Worm (Caenorhabditis elegans) whole organism, L3 larva: ENCODE measurements around the gene C45B2.1.

Experiments
- R02D3.7 ChIP-seq: fragments of 150-350 bp; optimal IDR thresholded peaks from 2 replicates; lab custom pipeline; 2014; ENCODE audit warnings: missing biosample characterization, missing genetic modification characterization
- ama-1 ChIP-seq: fragments of 150-350 bp; optimal IDR thresholded peaks from 2 replicates; lab custom pipeline; 2018
- ceh-16 ChIP-seq: sonication (generic microtip); optimal IDR thresholded peaks from 2 replicates; lab custom pipeline; 2017; ENCODE audit warnings: missing biosample characterization, missing genetic modification characterization
- ceh-28 ChIP-seq: fragments of 150-350 bp; optimal IDR thresholded peaks from 2 replicates; lab custom pipeline; 2014; ENCODE audit warnings: missing biosample characterization, missing genetic modification reagents, missing genetic modification characterization
- ceh-82 ChIP-seq: fragments of 150-350 bp; optimal IDR thresholded peaks from 2 replicates; lab custom pipeline; 2014; ENCODE audit warnings: missing biosample characterization, missing genetic modification characterization
- ceh-9 ChIP-seq: sonication (generic microtip); optimal IDR thresholded peaks from 2 replicates; lab custom pipeline; 2018; ENCODE audit warnings: missing biosample characterization, missing genetic modification characterization
- daf-12 ChIP-seq: fragments of 150-350 bp; optimal IDR thresholded peaks from 2 replicates; lab custom pipeline; 2014; ENCODE audit warnings: missing biosample characterization, missing genetic modification reagents, missing genetic modification characterization
- egl-27 ChIP-seq: sonication (generic microtip); optimal IDR thresholded peaks from 4 replicates; lab custom pipeline; 2017; ENCODE audit warnings: missing biosample characterization, missing genetic modification reagents, missing genetic modification characterization
- egl-5 ChIP-seq: fragments of 150-350 bp; optimal IDR thresholded peaks from 2 replicates; lab custom pipeline; 2017; ENCODE audit warnings: missing biosample characterization, missing genetic modification reagents, missing genetic modification characterization, inconsistent platforms
- elt-1 ChIP-seq: fragments of 150-350 bp; optimal IDR thresholded peaks from 2 replicates; lab custom pipeline; 2014; ENCODE audit warnings: missing biosample characterization, missing genetic modification characterization
- elt-2 ChIP-seq: sonication (generic microtip); optimal IDR thresholded peaks from 2 replicates; lab custom pipeline; 2016; ENCODE audit warnings: missing genetic modification reagents, mild to moderate bottlenecking, missing genetic modification characterization, missing compliant biosample characterization
- elt-3 ChIP-seq, 3 experiments: fragments of 150-350 bp in 1 of 3; sonication (generic microtip) in 2 of 3; optimal IDR thresholded peaks; 2 replicates in 2 of 3; 4 replicates in 1 of 3; lab custom pipeline; 2014 to 2017; ENCODE audit warnings: missing biosample characterization in 3 of 3, missing genetic modification characterization in 3 of 3
- eor-1 ChIP-seq, 2 experiments: fragments of 150-350 bp; optimal IDR thresholded peaks; 2 replicates each; lab custom pipeline; 2014 to 2018; ENCODE audit warnings: missing biosample characterization in 2 of 2, missing genetic modification characterization in 2 of 2
- fkh-10 ChIP-seq: sonication (generic microtip); optimal IDR thresholded peaks from 2 replicates; lab custom pipeline; 2017; ENCODE audit warnings: missing biosample characterization, missing genetic modification reagents, missing genetic modification characterization
- fkh-2 ChIP-seq: fragments of 150-350 bp; optimal IDR thresholded peaks from 2 replicates; lab custom pipeline; 2014; ENCODE audit warnings: missing biosample characterization, missing genetic modification reagents, missing genetic modification characterization
- fos-1 ChIP-seq: fragments of 150-350 bp; optimal IDR thresholded peaks from 2 replicates; lab custom pipeline; 2014; ENCODE audit warnings: missing biosample characterization, missing genetic modification characterization
- hmg-11 ChIP-seq: sonication (generic microtip); optimal IDR thresholded peaks from 2 replicates; lab custom pipeline; 2016; ENCODE audit warnings: missing genetic modification characterization, missing compliant biosample characterization
- jun-1 ChIP-seq: fragments of 150-350 bp; optimal IDR thresholded peaks from 2 replicates; lab custom pipeline; 2014; ENCODE audit warnings: missing biosample characterization, missing genetic modification reagents, missing genetic modification characterization
- lin-15B ChIP-seq: fragments of 150-350 bp; optimal IDR thresholded peaks from 2 replicates; lab custom pipeline; 2014; ENCODE audit warnings: missing biosample characterization, missing genetic modification characterization
- lin-39 ChIP-seq: fragments of 150-350 bp; optimal IDR thresholded peaks from 2 replicates; lab custom pipeline; 2018; ENCODE audit warnings: missing biosample characterization, missing genetic modification reagents, missing genetic modification characterization
- lsy-12 ChIP-seq: sonication (generic microtip); optimal IDR thresholded peaks from 2 replicates; lab custom pipeline; 2016; ENCODE audit warnings: mild to moderate bottlenecking, missing genetic modification characterization, missing compliant biosample characterization
- mdl-1 ChIP-seq: fragments of 150-350 bp; optimal IDR thresholded peaks from 2 replicates; lab custom pipeline; 2014; ENCODE audit warnings: missing biosample characterization, missing genetic modification characterization
- mml-1 ChIP-seq: fragments of 150-350 bp; sonication (generic microtip); optimal IDR thresholded peaks from 3 replicates; lab custom pipeline; 2014; ENCODE audit warnings: missing biosample characterization, missing genetic modification characterization
- nfya-1 ChIP-seq: sonication (generic microtip); optimal IDR thresholded peaks from 2 replicates; lab custom pipeline; 2017; ENCODE audit warnings: missing genetic modification characterization, mild to moderate bottlenecking, missing compliant biosample characterization, antibody characterized with exemption, moderate library complexity; ENCODE audit not compliant: insufficient read depth
- nhr-11 ChIP-seq: fragments of 150-350 bp; optimal IDR thresholded peaks from 2 replicates; lab custom pipeline; 2014; ENCODE audit warnings: missing biosample characterization, missing genetic modification characterization
- nhr-12 ChIP-seq: fragments of 150-350 bp; optimal IDR thresholded peaks from 2 replicates; lab custom pipeline; 2014; ENCODE audit warnings: missing biosample characterization, missing genetic modification characterization
- nhr-23 ChIP-seq: fragments of 150-350 bp; optimal IDR thresholded peaks from 2 replicates; lab custom pipeline; 2014; ENCODE audit warnings: missing biosample characterization, missing genetic modification reagents, missing genetic modification characterization
- nhr-237 ChIP-seq: fragments of 150-350 bp; optimal IDR thresholded peaks from 2 replicates; lab custom pipeline; 2014; ENCODE audit warnings: missing biosample characterization, missing genetic modification characterization
- nhr-25 ChIP-seq: sonication (generic microtip); optimal IDR thresholded peaks from 2 replicates; lab custom pipeline; 2017; ENCODE audit warnings: missing biosample characterization, missing genetic modification characterization
- nhr-43 ChIP-seq: sonication (generic microtip); optimal IDR thresholded peaks from 2 replicates; lab custom pipeline; 2016; ENCODE audit warnings: mild to moderate bottlenecking, missing genetic modification characterization, missing compliant biosample characterization; ENCODE audit not compliant: poor library complexity, severe bottlenecking
- nhr-67 ChIP-seq: fragments of 150-350 bp; optimal IDR thresholded peaks from 2 replicates; lab custom pipeline; 2014; ENCODE audit warnings: missing biosample characterization, missing genetic modification characterization
- nhr-76 ChIP-seq: fragments of 150-350 bp; sonication (generic microtip); optimal IDR thresholded peaks from 5 replicates; lab custom pipeline; 2014; ENCODE audit warnings: missing biosample characterization, missing genetic modification characterization
- pha-4 ChIP-seq: fragments of 150-350 bp; optimal IDR thresholded peaks from 2 replicates; lab custom pipeline; 2014; ENCODE audit warnings: missing biosample characterization, missing genetic modification reagents, missing genetic modification characterization
- pqm-1 ChIP-seq: fragments of 150-350 bp; optimal IDR thresholded peaks from 2 replicates; lab custom pipeline; 2017; ENCODE audit warnings: missing biosample characterization, missing genetic modification characterization, inconsistent platforms
- sea-2 ChIP-seq: fragments of 150-350 bp; sonication (generic microtip); optimal IDR thresholded peaks from 4 replicates; lab custom pipeline; 2014; ENCODE audit warnings: missing biosample characterization, missing genetic modification reagents, missing genetic modification characterization
- skn-1 ChIP-seq: fragments of 150-350 bp; optimal IDR thresholded peaks from 2 replicates; lab custom pipeline; 2014; ENCODE audit warnings: missing biosample characterization, missing genetic modification characterization
- snpc-4 ChIP-seq: fragments of 150-350 bp; optimal IDR thresholded peaks from 2 replicates; lab custom pipeline; 2014; ENCODE audit warnings: missing biosample characterization, missing genetic modification characterization
- tbx-2 ChIP-seq: sonication (generic microtip); optimal IDR thresholded peaks from 2 replicates; lab custom pipeline; 2016; ENCODE audit warnings: mild to moderate bottlenecking, missing genetic modification characterization, missing compliant biosample characterization
- unc-62 ChIP-seq: fragments of 150-350 bp; sonication (generic microtip); optimal IDR thresholded peaks from 4 replicates; lab custom pipeline; 2014; ENCODE audit warnings: missing biosample characterization, missing genetic modification reagents, missing genetic modification characterization
- ztf-4 ChIP-seq: fragments of 150-350 bp; optimal IDR thresholded peaks from 2 replicates; lab custom pipeline; 2014; ENCODE audit warnings: missing biosample characterization, missing genetic modification characterization

C45B2.1 gene

DNA sequence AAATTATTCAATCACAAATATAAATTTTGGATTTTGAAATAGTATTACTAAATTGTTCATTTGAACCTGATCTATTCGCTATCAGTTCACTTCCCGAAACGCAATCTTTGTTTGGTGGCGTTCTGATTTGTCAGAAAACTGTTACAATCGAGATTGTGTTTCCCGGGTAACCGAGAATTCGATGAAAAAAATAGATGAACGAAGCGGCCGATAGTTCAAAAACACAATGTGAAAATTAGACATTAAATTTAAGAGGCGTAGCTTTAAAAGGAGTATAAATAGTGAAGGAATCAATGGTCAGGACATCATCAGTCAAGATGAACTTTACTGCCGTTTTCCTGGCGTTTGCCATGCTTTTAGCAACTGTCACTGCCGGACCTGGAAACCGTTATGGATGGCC, at the start of gene C45B2.1:
Gene C45B2.1, plus strand, starts transcription at position 301 of the 400 bp plus-strand sequence.
- no peak for TF ChIP-seq hmg-11
- no peak for TF ChIP-seq lsy-12 (tag; lab: Kevin White, UChicago)
- no peak for TF ChIP-seq nhr-67 (tag; lab: Kevin White, UChicago)
- TF ChIP-seq mml-1: no peak
- TF ChIP-seq unc-62 (GFP tag; lab: Kevin White, UChicago): no peak
- no peak for TF ChIP-seq eor-1 (tag; optimal IDR thresholded peaks at IDR 0.05; lab: Kevin White, UChicago)
- TF ChIP-seq mdl-1 (tag; lab: Kevin White, UChicago): no peak
- TF ChIP-seq fkh-2 (tag; lab: Kevin White, UChicago): no peak
- TF ChIP-seq fos-1: no peak

DNA sequence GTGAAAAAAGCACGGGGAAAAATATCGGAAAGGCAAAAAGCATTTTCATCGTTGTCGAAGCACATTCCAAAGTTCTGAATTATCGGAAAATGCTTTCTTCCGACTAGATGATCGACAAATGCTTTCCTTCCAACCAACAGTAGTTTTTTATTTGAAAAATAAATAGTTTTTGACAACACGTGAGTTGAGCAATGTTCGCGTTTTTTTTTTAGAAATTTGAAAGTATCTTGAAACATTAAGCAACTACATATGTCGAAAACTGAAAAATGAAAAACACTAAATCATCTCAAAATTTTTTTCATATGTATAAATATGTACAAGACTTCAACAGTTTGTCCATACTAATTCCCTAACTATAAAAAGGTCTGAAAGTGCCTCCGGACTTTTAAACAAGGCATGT, 46.4 kb upstream of the C45B2.1 start, which contains the start of gene hsp-25:
Gene hsp-25, minus strand, starts transcription at position 101 of the 400 bp plus-strand sequence.
- TF ChIP-seq sea-2 (GFP tag; lab: Kevin White, UChicago) (no peak), hmg-11 (no peak), ceh-9 (tag; lab: Kevin White, UChicago) (no peak), egl-5 (tag; lab: Kevin White, UChicago) (no peak), nhr-11 (tag; lab: Kevin White, UChicago) (no peak), ceh-28 (tag; lab: Kevin White, UChicago) (no peak), fkh-10 (GFP tag; lab: Kevin White, UChicago) (no peak)

DNA sequence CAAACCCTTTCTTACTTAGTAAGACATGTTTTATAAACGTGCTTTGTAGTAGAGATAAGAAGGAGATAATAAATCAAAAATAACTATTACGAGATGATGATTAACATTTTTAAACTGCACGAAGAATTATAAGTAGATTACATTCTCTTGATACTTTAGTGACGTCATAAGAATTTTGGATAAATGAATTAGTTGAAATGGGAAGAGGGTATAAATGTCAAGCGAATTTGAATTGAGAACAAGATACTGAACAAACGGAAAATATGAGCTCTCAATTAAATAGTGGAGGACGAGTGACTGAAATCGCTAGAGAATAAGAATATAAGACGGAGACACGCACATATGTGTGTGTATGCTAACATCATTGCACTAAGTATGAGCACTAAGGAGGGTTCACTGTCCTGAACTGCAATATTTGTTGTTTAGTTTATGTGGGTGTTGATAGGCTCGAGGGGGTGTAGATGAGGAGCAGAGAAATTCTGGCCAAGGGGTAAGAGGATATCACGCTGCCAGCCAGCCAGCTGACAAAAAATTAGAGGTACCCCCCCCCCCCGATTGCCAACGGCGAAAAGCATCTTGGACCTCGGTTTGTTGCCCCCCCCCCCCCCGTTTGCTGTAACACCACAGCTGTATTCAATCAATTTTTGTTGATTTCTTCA, 45.4 kb upstream of the C45B2.1 start:
- no peak for TF ChIP-seq pha-4 (tag; lab: Kevin White, UChicago)
- peak; percentile 10 for TF ChIP-seq ama-1
- TF ChIP-seq lsy-12 (tag; lab: Kevin White, UChicago): peak; percentile 31

DNA sequence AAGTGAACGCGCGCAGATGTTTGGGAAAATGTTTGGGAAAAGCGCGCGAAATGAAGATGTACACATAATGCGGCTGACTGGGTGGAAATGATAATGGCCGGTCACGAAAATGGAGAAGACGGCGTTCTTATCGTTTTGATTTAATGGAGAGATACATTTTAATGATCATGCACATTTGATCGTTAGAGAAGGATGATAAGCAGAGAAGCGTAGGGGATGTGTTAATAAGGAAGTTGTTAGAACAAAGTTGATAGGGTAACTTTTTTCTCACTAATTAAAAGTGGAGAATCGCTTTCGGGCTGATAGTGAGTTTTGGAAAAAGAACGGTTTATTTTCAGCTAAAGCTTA, 44.9 kb upstream of the C45B2.1 start:
- no peak for TF ChIP-seq ztf-4 (tag; lab: Kevin White, UChicago)
- TF ChIP-seq ceh-28 (tag; lab: Kevin White, UChicago): peak; percentile 32
- TF ChIP-seq elt-2 (tag; lab: Kevin White, UChicago): peak; percentile 68
- TF ChIP-seq tbx-2: no peak
- TF ChIP-seq snpc-4 (tag; lab: Kevin White, UChicago): no peak
- no peak for TF ChIP-seq ceh-16
- TF ChIP-seq nhr-76 (tag; lab: Kevin White, UChicago): no peak
- no peak for TF ChIP-seq ceh-82 (tag; lab: Kevin White, UChicago)
- no peak for TF ChIP-seq elt-3 (tag; optimal IDR thresholded peaks at IDR 0.05; lab: Kevin White, UChicago)

DNA sequence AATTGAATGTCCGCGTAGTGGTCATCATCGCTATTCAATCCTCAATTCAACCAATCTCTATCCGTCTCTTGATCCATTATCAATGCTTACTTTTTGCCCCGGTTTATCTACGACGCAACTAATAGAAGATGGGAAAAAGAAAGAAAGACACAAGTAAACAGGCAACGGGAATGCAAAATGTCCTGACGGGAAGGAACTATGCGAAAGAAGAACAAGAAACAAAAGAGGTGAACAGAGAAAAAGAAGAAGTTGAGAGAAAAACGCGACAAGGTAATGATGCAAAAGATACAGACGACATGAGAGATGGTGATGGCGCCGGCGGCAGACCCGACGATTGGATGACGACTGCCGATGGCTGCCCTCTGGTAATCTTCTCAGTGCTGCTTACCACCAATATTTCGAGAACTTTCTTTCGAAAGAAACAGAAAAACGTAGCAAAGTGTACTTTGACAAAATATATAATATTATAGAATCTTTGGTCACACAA, 43.9 kb upstream of the C45B2.1 start:
- TF ChIP-seq lin-39 (tag; lab: Kevin White, UChicago): peak; percentile 50
- TF ChIP-seq pqm-1: peak; percentile 81
- TF ChIP-seq nhr-25: peak; percentile 86
- peak; percentile 92 for TF ChIP-seq jun-1 (tag; lab: Kevin White, UChicago)
- TF ChIP-seq R02D3.7 (tag; lab: Kevin White, UChicago): peak; percentile 21
- peak; percentile 67 for TF ChIP-seq egl-5 (tag; lab: Kevin White, UChicago)
- no peak for TF ChIP-seq nhr-12
- peak; percentile 21 for TF ChIP-seq tbx-2
- TF ChIP-seq elt-1: peak; percentile 28
- TF ChIP-seq nhr-76 (tag; lab: Kevin White, UChicago): no peak
- peak; percentile 92 for TF ChIP-seq elt-2 (tag; lab: Kevin White, UChicago)
- TF ChIP-seq daf-12 (tag; lab: Kevin White, UChicago): no peak
- peak; percentile 28 for TF ChIP-seq lsy-12 (tag; lab: Kevin White, UChicago)
- peak; percentile 44 for TF ChIP-seq ceh-28 (tag; lab: Kevin White, UChicago)
- TF ChIP-seq nhr-23 (tag; lab: Kevin White, UChicago): peak; percentile 93
- peak; percentile 95 for TF ChIP-seq nfya-1
- no peak for TF ChIP-seq ceh-9 (tag; lab: Kevin White, UChicago)
- peak; percentile 19 for TF ChIP-seq mdl-1 (tag; lab: Kevin White, UChicago)
- TF ChIP-seq pha-4 (tag; lab: Kevin White, UChicago): peak; percentile 92
- no peak for TF ChIP-seq ceh-16
- TF ChIP-seq unc-62 (GFP tag; lab: Kevin White, UChicago): peak; percentile 42
- TF ChIP-seq elt-3 (tag; optimal IDR thresholded peaks at IDR 0.05; lab: Kevin White, UChicago): peak in 2 of 3 experiments; percentile 14 to 55
- TF ChIP-seq nhr-43 (tag; lab: Kevin White, UChicago): peak; percentile 48
- TF ChIP-seq egl-27 (tag; lab: Kevin White, UChicago): peak; percentile 49
- TF ChIP-seq sea-2 (GFP tag; lab: Kevin White, UChicago): no peak
- TF ChIP-seq ama-1: peak; percentile 59
- peak; percentile 10 for TF ChIP-seq lin-15B (tag; lab: Kevin White, UChicago)
- TF ChIP-seq nhr-237 (tag; lab: Kevin White, UChicago): no peak
- no peak for TF ChIP-seq skn-1
- peak; percentile 58 for TF ChIP-seq hmg-11
- TF ChIP-seq, all 47 proteins: peak for 22
